Worm (Caenorhabditis elegans): ENCODE data around the gene C05C10.5.

The C05C10.5 gene

ce11 chrII:9954885-9955284 is 16.0 kb downstream of the C05C10.5 start, which contains the start of gene egl-43:
TSS of gene egl-43 (plus strand) at chrII:9955185.
- no peak for TF ChIP-seq T22C8.4 (GFP tag; IDR thresholded peaks at IDR 0.05)
- no peak for TF ChIP-seq tab-1 (GFP tag; IDR thresholded peaks at IDR 0.05)
- TF ChIP-seq ref-1 (GFP tag; conservative IDR thresholded peaks at IDR 0.05): no peak
- TF ChIP-seq ztf-23 (GFP tag; IDR thresholded peaks at IDR 0.05): no peak
- no peak for TF ChIP-seq med-1 (GFP tag; optimal IDR thresholded peaks at IDR 0.05; ENCODE audit: insufficient read depth)
- TF ChIP-seq cog-1 (tag; optimal IDR thresholded peaks at IDR 0.05): no peak
- no peak for TF ChIP-seq klf-2 (GFP tag; conservative IDR thresholded peaks at IDR 0.05)
- TF ChIP-seq ztf-29 (GFP tag; IDR thresholded peaks at IDR 0.05): no peak
- no peak for TF ChIP-seq flt-1 (GFP tag; IDR thresholded peaks at IDR 0.05)

DNA sequence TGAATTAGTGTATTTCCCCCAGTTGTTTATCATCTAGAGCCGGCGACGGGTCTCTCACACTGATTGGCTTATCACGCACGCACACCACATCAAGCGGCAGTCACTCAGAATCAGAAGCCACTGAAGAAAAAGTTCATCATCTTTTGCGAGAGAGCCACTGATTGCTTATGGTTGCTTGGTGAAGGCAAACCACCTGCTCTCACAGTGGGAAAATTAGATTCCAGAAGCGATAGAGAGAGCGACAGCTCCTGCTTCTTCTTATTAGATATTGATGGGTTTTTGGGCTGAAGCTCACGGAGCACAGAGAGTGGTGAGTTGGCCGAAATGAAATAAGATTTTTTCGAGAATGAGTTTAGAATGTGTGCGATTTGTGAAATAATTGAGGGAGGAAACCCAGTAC is 17.3 kb downstream of the C05C10.5 start:
- TF ChIP-seq ref-1 (GFP tag; conservative IDR thresholded peaks at IDR 0.05) (no peak), T22C8.4 (GFP tag; IDR thresholded peaks at IDR 0.05) (no peak), klf-2 (GFP tag; conservative IDR thresholded peaks at IDR 0.05) (no peak), med-1 (GFP tag; optimal IDR thresholded peaks at IDR 0.05; ENCODE audit: insufficient read depth) (no peak), ztf-29 (GFP tag; IDR thresholded peaks at IDR 0.05) (no peak), flt-1 (GFP tag; IDR thresholded peaks at IDR 0.05) (no peak), ztf-23 (GFP tag; IDR thresholded peaks at IDR 0.05) (no peak), tab-1 (GFP tag; IDR thresholded peaks at IDR 0.05) (no peak), cog-1 (tag; optimal IDR thresholded peaks at IDR 0.05) (no peak)

- TF ChIP-seq ztf-23 (GFP tag; IDR thresholded peaks at IDR 0.05) (no peak), med-1 (GFP tag; optimal IDR thresholded peaks at IDR 0.05; ENCODE audit: insufficient read depth) (no peak), tab-1 (GFP tag; IDR thresholded peaks at IDR 0.05) (no peak), flt-1 (GFP tag; IDR thresholded peaks at IDR 0.05) (no peak), ref-1 (GFP tag; conservative IDR thresholded peaks at IDR 0.05) (no peak), klf-2 (GFP tag; conservative IDR thresholded peaks at IDR 0.05) (no peak), T22C8.4 (GFP tag; IDR thresholded peaks at IDR 0.05) (no peak), cog-1 (tag; optimal IDR thresholded peaks at IDR 0.05) (no peak), ztf-29 (GFP tag; IDR thresholded peaks at IDR 0.05) (no peak)
Measured at ce11 chrII:9960127-9960526, 21.3 kb downstream of the C05C10.5 start.

ce11 chrII:9963808-9964207 is 25.0 kb downstream of the C05C10.5 start:
- TF ChIP-seq cog-1 (tag; optimal IDR thresholded peaks at IDR 0.05): no peak
- TF ChIP-seq ztf-29 (GFP tag; IDR thresholded peaks at IDR 0.05): no peak
- TF ChIP-seq ztf-23 (GFP tag; IDR thresholded peaks at IDR 0.05): no peak

DNA sequence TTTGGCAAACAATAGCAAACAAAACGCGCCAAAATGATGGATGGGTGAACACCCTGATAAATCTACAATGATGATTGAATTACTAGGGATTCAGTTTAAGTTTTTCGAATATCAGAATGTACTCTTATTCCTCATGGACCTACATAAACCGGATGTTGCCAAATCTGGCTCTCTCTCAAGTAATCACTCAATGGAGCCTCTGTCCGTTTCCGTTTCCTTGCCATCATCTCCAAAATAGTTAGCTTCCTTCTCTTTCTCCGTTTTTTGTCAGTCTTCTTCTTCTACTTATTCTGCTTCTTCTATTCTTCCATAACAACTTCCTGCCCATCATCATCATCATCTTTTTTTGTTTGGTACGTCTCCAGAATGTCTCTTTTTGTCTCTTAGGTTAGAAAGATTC is 26.5 kb downstream of the C05C10.5 start:
- TF ChIP-seq flt-1 (GFP tag; IDR thresholded peaks at IDR 0.05): no peak
- TF ChIP-seq ztf-23 (GFP tag; IDR thresholded peaks at IDR 0.05): no peak
- TF ChIP-seq klf-2 (GFP tag; conservative IDR thresholded peaks at IDR 0.05): no peak
- TF ChIP-seq ref-1 (GFP tag; conservative IDR thresholded peaks at IDR 0.05): no peak
- no peak for TF ChIP-seq ztf-29 (GFP tag; IDR thresholded peaks at IDR 0.05)
- TF ChIP-seq cog-1 (tag; optimal IDR thresholded peaks at IDR 0.05): no peak

DNA sequence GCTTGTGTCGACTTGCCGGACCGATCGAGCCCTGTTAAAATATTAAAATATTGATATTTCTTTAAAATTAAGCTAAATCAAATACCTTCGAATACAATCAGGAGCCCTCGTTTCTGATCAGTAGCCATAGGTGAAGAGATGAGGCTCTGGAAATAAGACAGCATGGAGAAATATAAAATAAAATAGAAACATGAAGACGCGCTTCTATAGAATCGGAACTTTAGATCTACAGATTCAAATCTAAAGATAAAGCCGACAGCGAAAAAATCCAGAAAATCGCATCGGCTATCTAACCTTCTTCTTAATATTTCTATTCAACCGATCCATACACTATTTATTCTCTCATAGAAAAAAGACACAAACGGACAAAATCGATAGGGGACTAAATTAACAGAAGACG is 28.1 kb downstream of the C05C10.5 start, which contains the start of gene dtmk-1:
dtmk-1 (minus strand) TSS at position 146 of the 400 bp plus-strand sequence.
- TF ChIP-seq flt-1 (GFP tag; IDR thresholded peaks at IDR 0.05) (no peak), ref-1 (GFP tag; conservative IDR thresholded peaks at IDR 0.05) (no peak), tab-1 (GFP tag; IDR thresholded peaks at IDR 0.05) (no peak), T22C8.4 (GFP tag; IDR thresholded peaks at IDR 0.05) (no peak), cog-1 (tag; optimal IDR thresholded peaks at IDR 0.05) (no peak), klf-2 (GFP tag; conservative IDR thresholded peaks at IDR 0.05) (no peak), ztf-23 (GFP tag; IDR thresholded peaks at IDR 0.05) (no peak), med-1 (GFP tag; optimal IDR thresholded peaks at IDR 0.05; ENCODE audit: insufficient read depth) (no peak), ztf-29 (GFP tag; IDR thresholded peaks at IDR 0.05) (no peak)

ce11 chrII:9967999-9968706 is 29.3 kb downstream of the C05C10.5 start, which contains the start of the genes R53.4 and psf-1:
TSS of gene R53.4 (minus strand) at chrII:9968049.
TSS of gene psf-1 (plus strand) at chrII:9968673.
- TF ChIP-seq cog-1 (tag; optimal IDR thresholded peaks at IDR 0.05): no peak
- no peak for TF ChIP-seq T22C8.4 (GFP tag; IDR thresholded peaks at IDR 0.05)
- no peak for TF ChIP-seq ztf-23 (GFP tag; IDR thresholded peaks at IDR 0.05)
- TF ChIP-seq ref-1 (GFP tag; conservative IDR thresholded peaks at IDR 0.05): no peak
- TF ChIP-seq med-1 (GFP tag; optimal IDR thresholded peaks at IDR 0.05; ENCODE audit: insufficient read depth): no peak
- no peak for TF ChIP-seq ztf-29 (GFP tag; IDR thresholded peaks at IDR 0.05)
- TF ChIP-seq klf-2 (GFP tag; conservative IDR thresholded peaks at IDR 0.05): no peak
- no peak for TF ChIP-seq tab-1 (GFP tag; IDR thresholded peaks at IDR 0.05)
- no peak for TF ChIP-seq flt-1 (GFP tag; IDR thresholded peaks at IDR 0.05)

- no peak for TF ChIP-seq ztf-29 (GFP tag; IDR thresholded peaks at IDR 0.05)
- TF ChIP-seq klf-2 (GFP tag; conservative IDR thresholded peaks at IDR 0.05): no peak
- TF ChIP-seq T22C8.4 (GFP tag; IDR thresholded peaks at IDR 0.05): no peak
- no peak for TF ChIP-seq cog-1 (tag; optimal IDR thresholded peaks at IDR 0.05)
Measured at ce11 chrII:9970438-9971092, 31.7 kb downstream of the C05C10.5 start, which contains the start of gene R53.5. TSS of gene R53.5 (minus strand) at chrII:9970488.

ce11 chrII:9974210-9974609 is 35.4 kb downstream of the C05C10.5 start:
- no peak for TF ChIP-seq flt-1 (GFP tag; IDR thresholded peaks at IDR 0.05)

DNA sequence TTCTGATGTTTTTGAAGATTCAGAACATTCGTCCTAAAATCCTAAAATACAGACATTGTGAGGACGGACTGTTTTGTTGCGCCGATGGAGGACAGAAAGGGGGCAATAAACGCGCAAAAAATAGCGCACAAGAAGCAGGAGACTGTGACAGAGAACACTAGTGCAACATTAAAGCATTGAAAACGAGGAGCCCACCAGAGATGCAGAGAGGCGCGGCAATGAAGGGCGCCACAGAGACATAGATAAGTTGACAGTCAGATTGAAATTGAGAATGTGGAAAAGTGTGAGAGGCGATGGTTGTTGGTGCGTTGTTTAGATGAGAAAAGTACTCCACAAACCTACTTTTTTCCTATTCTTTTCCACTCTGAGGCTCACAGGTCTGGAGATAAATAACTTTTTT is 36.1 kb downstream of the C05C10.5 start, which contains the start of gene aakg-5:
aakg-5 (minus strand) TSS at position 159 of the 400 bp plus-strand sequence.
- no peak for TF ChIP-seq ztf-29 (GFP tag; IDR thresholded peaks at IDR 0.05)
- TF ChIP-seq ztf-23 (GFP tag; IDR thresholded peaks at IDR 0.05): no peak
- TF ChIP-seq tab-1 (GFP tag; IDR thresholded peaks at IDR 0.05): no peak
- TF ChIP-seq klf-2 (GFP tag; conservative IDR thresholded peaks at IDR 0.05): no peak
- TF ChIP-seq med-1 (GFP tag; optimal IDR thresholded peaks at IDR 0.05; ENCODE audit: insufficient read depth): no peak
- no peak for TF ChIP-seq cog-1 (tag; optimal IDR thresholded peaks at IDR 0.05)
- no peak for TF ChIP-seq ref-1 (GFP tag; conservative IDR thresholded peaks at IDR 0.05)

All from whole organism, midembryonic.